Worm (Caenorhabditis elegans) whole organism, midembryonic: Measurements from ENCODE around the gene C46F11.4.

Source experiments
- T22C8.4 ChIP-seq: fragments of 200-800 bp; sonication (Bioruptor generic); IDR thresholded peaks from 2 replicates; pipeline ENCODE4 v1.3.6; 2022; ENCODE audit warnings: missing genetic modification characterization, missing compliant biosample characterization
- cog-1 ChIP-seq: sonication (generic microtip); optimal IDR thresholded peaks from 2 replicates; lab custom pipeline; 2016; ENCODE audit warnings: missing genetic modification characterization, missing compliant biosample characterization
- flt-1 ChIP-seq: fragments of 200-800 bp; sonication (Bioruptor generic); IDR thresholded peaks from 2 replicates; pipeline ENCODE4 v1.3.6; 2022; ENCODE audit warnings: missing genetic modification characterization, missing compliant biosample characterization
- klf-2 ChIP-seq: fragments of 200-800 bp; sonication (Bioruptor generic); conservative IDR thresholded peaks from 2 replicates; pipeline ENCODE4 v1.3.6; 2022; ENCODE audit warnings: missing genetic modification reagents, missing genetic modification characterization, missing compliant biosample characterization
- med-1 ChIP-seq: sonication (generic microtip); optimal IDR thresholded peaks from 2 replicates; lab custom pipeline; 2017; ENCODE audit warnings: missing genetic modification characterization, mild to moderate bottlenecking, missing compliant biosample characterization, antibody characterized with exemption, missing genetic modification reagents; ENCODE audit not compliant: insufficient read depth
- ref-1 ChIP-seq: fragments of 200-800 bp; sonication (Bioruptor generic); conservative IDR thresholded peaks from 2 replicates; pipeline ENCODE4 v1.3.6; 2022; ENCODE audit warnings: missing genetic modification reagents, missing genetic modification characterization, missing compliant biosample characterization
- tab-1 ChIP-seq: fragments of 200-800 bp; sonication (Bioruptor generic); IDR thresholded peaks from 2 replicates; pipeline ENCODE4 v1.3.6; 2022; ENCODE audit warnings: missing genetic modification characterization, missing compliant biosample characterization
- ztf-23 ChIP-seq: fragments of 200-800 bp; sonication (Bioruptor generic); IDR thresholded peaks from 2 replicates; pipeline ENCODE4 v1.3.6; 2022; ENCODE audit warnings: missing genetic modification reagents, missing genetic modification characterization, missing compliant biosample characterization
- ztf-29 ChIP-seq: fragments of 200-800 bp; sonication (Bioruptor generic); IDR thresholded peaks from 2 replicates; pipeline ENCODE4 v1.3.6; 2022; ENCODE audit warnings: missing genetic modification reagents, missing genetic modification characterization, missing compliant biosample characterization

DNA sequence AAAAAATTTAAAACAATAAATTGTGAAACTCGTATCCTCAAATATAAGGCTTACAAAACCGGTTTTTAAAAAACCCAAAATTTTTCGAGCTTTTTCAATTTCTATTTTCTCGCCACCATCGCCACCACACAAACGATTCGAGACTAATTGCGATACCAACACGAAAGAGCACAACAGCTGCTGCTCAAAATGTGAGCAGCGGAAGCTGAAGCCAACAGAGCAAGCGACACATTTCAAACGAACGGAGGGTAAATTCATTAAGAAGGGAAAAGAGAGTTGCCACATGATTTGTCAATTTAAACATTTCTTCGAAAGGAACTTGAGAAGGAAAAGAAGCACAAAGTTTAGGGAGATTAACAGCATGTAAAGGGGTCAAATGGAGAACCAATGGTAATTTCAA lies 15.0 kb upstream of the C46F11.4 start:
- TF ChIP-seq flt-1 (GFP tag; lab: Robert Waterston, UW) = no peak
- TF ChIP-seq klf-2 (GFP tag; lab: Robert Waterston, UW) = no peak
- no peak for TF ChIP-seq med-1
- TF ChIP-seq T22C8.4 (GFP tag; lab: Robert Waterston, UW) = no peak
- no peak for TF ChIP-seq cog-1
- TF ChIP-seq ztf-29 = no peak
- no peak for TF ChIP-seq ref-1 (GFP tag; lab: Robert Waterston, UW)
- TF ChIP-seq ztf-23 (GFP tag; lab: Robert Waterston, UW) = no peak
- TF ChIP-seq tab-1 (GFP tag; lab: Robert Waterston, UW) = no peak
